Fruit fly (Drosophila melanogaster): ENCODE results near the gene CG42264.

The CG42264 gene

DNA sequence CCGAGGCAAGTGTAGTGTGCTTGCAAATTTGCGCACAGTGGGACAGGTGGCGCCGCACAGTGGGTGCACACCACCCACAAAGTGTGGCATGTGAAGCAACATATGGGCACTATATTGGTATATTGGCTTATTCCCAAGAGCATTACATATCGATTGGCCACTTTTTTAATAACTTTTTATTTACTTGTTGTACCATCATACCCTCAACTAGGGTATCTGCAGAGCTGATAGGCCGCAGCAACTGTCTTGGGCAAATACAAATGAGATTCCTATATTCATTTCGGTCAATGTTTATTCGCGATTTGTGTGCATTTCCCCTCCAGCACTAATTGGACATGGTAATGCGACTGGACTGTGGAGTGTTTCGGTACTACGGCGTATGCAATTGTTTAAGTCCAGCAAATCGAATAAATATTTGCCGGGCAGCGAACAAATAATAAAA lies 51.7 kb downstream of the CG42264 start (continued):
- TF ChIP-seq gem (tag; optimal IDR thresholded peaks at IDR 0.05) (peak; percentile 67), CG6683 (GFP tag; optimal IDR thresholded peaks at IDR 0.05) (no peak), HmgZ (tag; optimal IDR thresholded peaks at IDR 0.05) (no peak), stc (GFP tag; IDR thresholded peaks at IDR 0.05) (peak; percentile 44; the same call in 1 of the 2 replicates), CG2199 (GFP tag; IDR thresholded peaks at IDR 0.05) (no peak), fru (optimal IDR thresholded peaks at IDR 0.05) (no peak), vvl (GFP tag; IDR thresholded peaks at IDR 0.05) (peak; percentile 55; the same call in 1 of the 2 replicates), H2.0 (GFP tag; IDR thresholded peaks at IDR 0.05) (0 out of 2 replicates have a peak, but pooled peaks have one; percentile 37), twi (tag; optimal IDR thresholded peaks at IDR 0.05) (no peak), pzg (GFP tag; optimal IDR thresholded peaks at IDR 0.05) (no peak), CG9437 (GFP tag; optimal IDR thresholded peaks at IDR 0.05) (no peak), NfI (GFP tag; optimal IDR thresholded peaks at IDR 0.05) (no peak), CG15269 (tag; optimal IDR thresholded peaks at IDR 0.05) (peak; percentile 33), CG10321 (GFP tag; IDR thresholded peaks at IDR 0.05) (no peak), HmgD (GFP tag; optimal IDR thresholded peaks at IDR 0.05) (no peak), Lpt (GFP tag; optimal IDR thresholded peaks at IDR 0.05) (no peak), sna (GFP tag; IDR thresholded peaks at IDR 0.05; ENCODE audit: partially characterized antibody) (no peak), sima (GFP tag; optimal IDR thresholded peaks at IDR 0.05) (no peak), CG14014 (GFP tag; IDR thresholded peaks at IDR 0.05) (peak; percentile 64; the same call in 1 of the 2 replicates), fd3F (GFP tag; optimal IDR thresholded peaks at IDR 0.05) (no peak), lmd (GFP tag; IDR thresholded peaks at IDR 0.05) (peak; percentile 64), Blimp-1 (GFP tag; optimal IDR thresholded peaks at IDR 0.05) (peak; percentile 30), sqz (GFP tag; optimal IDR thresholded peaks at IDR 0.05) (peak; percentile 7), Aef1 (GFP tag; IDR thresholded peaks at IDR 0.05) (0 out of 3 replicates have a peak, but pooled peaks have one; percentile 10), CG6175 (GFP tag; IDR thresholded peaks at IDR 0.05) (no peak), CG9797 (GFP tag; optimal IDR thresholded peaks at IDR 0.05) (no peak), schlank (tag; optimal IDR thresholded peaks at IDR 0.05) (no peak), ttk (GFP tag; IDR thresholded peaks at IDR 0.05) (peak; percentile 32), insv (GFP tag; optimal IDR thresholded peaks at IDR 0.05) (no peak), E2f1 (GFP tag; IDR thresholded peaks at IDR 0.05) (0 out of 2 replicates have a peak, but pooled peaks have one; percentile 25), Gsc (GFP tag; IDR thresholded peaks at IDR 0.05) (0 out of 2 replicates have a peak, but pooled peaks have one; percentile 30), prd (optimal IDR thresholded peaks at IDR 0.05) (no peak), prd (GFP tag; IDR thresholded peaks at IDR 0.05) (peak; percentile 64), grn (GFP tag; optimal IDR thresholded peaks at IDR 0.05) (no peak), ash1 (GFP tag; optimal IDR thresholded peaks at IDR 0.05) (no peak), CG3281 (GFP tag; optimal IDR thresholded peaks at IDR 0.05) (no peak), jumu (GFP tag; optimal IDR thresholded peaks at IDR 0.05) (no peak), CG15479 (GFP tag; optimal IDR thresholded peaks at IDR 0.05) (no peak), PHDP (tag; optimal IDR thresholded peaks at IDR 0.05) (peak; percentile 63), E2f2 (GFP tag; IDR thresholded peaks at IDR 0.05) (no peak), CG5953 (GFP tag; IDR thresholded peaks at IDR 0.05) (peak; percentile 72; the same call in 1 of the 2 replicates), CG33213 (GFP tag; optimal IDR thresholded peaks at IDR 0.05) (peak; percentile 56), unpg (GFP tag; optimal IDR thresholded peaks at IDR 0.05) (peak; percentile 56), CG10654 (GFP tag; optimal IDR thresholded peaks at IDR 0.05) (peak; percentile 48), Hr39 (optimal IDR thresholded peaks at IDR 0.05) (no peak), seq (GFP tag; IDR thresholded peaks at IDR 0.05) (no peak; the same call in 1 of the 2 replicates), CG3838 (GFP tag; optimal IDR thresholded peaks at IDR 0.05) (no peak), Atf-2 (GFP tag; optimal IDR thresholded peaks at IDR 0.05) (peak; percentile 33), tin (GFP tag; optimal IDR thresholded peaks at IDR 0.05) (peak; percentile 36), Atf6 (GFP tag; IDR thresholded peaks at IDR 0.05) (no peak), CG11695 (GFP tag; IDR thresholded peaks at IDR 0.05) (no peak), bsh (GFP tag; optimal IDR thresholded peaks at IDR 0.05) (peak; percentile 79 to 81)
